Fruit fly (Drosophila melanogaster) whole organism, pupa: ENCODE results near the gene CG14089.

ENCODE experiments used
- CG10348 ChIP-seq: fragments of 200-800 bp; sonication (Bioruptor generic); IDR thresholded peaks from 2 replicates; pipeline ENCODE4 v1.3.6; 2022; ENCODE audit warnings: missing biosample characterization, missing genetic modification characterization
- CG14655 ChIP-seq: fragments of 200-800 bp; sonication (Bioruptor generic); optimal IDR thresholded peaks from 3 replicates; lab custom pipeline; 2017; ENCODE audit warnings: mild to moderate bottlenecking, missing biosample characterization, missing genetic modification reagents, missing genetic modification characterization
- CG15710 ChIP-seq: fragments of 200-800 bp; sonication (Bioruptor generic); optimal IDR thresholded peaks from 2 replicates; lab custom pipeline; 2018; ENCODE audit warnings: missing biosample characterization, mild to moderate bottlenecking, missing genetic modification characterization, moderate library complexity
- CG4496 ChIP-seq: fragments of 200-800 bp; sonication (Bioruptor generic); IDR thresholded peaks from 3 replicates; pipeline ENCODE4 v1.3.6; 2022; ENCODE audit warnings: missing biosample characterization, missing genetic modification characterization

DNA sequence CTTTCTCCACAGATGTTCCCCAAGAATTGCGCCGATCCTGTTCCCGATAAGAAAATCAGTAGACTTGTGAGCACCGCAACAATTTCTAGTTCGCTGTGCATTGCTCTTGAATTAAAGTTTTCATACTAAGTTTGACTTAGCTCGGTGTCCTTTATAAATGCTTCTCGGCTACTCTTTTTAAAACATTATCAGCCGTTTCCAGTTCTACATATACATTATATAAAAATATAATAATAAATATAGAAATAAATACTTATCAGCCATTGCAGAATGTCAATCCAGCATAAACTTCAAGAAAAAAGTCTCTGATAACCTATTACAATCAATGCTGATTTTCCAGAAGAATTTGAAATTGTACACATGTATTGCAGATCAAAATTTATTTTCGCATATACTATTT, 10.1 kb downstream of the CG14089 start, which contains the start of gene CG14088:
- TF ChIP-seq CG10348 (GFP tag; lab: Robert Waterston, UW), result no peak
- no peak for TF ChIP-seq CG15710 (tag; lab: Kevin White, UChicago)
- no peak for TF ChIP-seq CG14655 (GFP tag; lab: Kevin White, UChicago)
- TF ChIP-seq CG4496, result no peak
